Worm (Caenorhabditis elegans): Measurements from ENCODE around the gene pqn-62.

DNA sequence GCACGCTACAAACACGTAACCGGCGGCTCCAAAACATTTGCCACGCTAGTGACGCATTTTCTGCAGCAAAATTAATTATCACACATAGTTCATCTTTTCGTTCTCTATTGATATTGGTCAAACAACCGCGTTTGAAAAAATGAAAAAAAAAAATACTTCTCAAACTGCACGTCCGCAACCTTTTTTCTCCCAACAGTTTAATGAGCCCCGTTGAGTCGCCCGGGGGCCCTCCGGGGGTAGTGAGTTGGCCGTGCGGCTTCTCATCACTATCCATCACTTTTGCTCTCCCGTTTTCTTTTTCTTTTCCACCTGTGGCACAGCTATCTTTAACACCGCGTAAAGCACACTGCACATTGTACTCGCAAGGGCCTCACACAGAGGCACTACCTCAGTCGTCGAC is 13.5 kb downstream of the pqn-62 start:
- TF ChIP-seq zfp-2 (tag; optimal IDR thresholded peaks at IDR 0.05): no peak
- TF ChIP-seq zag-1 (tag; optimal IDR thresholded peaks at IDR 0.05): no peak
- TF ChIP-seq mxl-2 (GFP tag; conservative IDR thresholded peaks at IDR 0.05): no peak
- TF ChIP-seq pha-4 (GFP tag; IDR thresholded peaks at IDR 0.05): no peak
- no peak for TF ChIP-seq pha-4 (tag; optimal IDR thresholded peaks at IDR 0.05)
- TF ChIP-seq nhr-237 (tag; optimal IDR thresholded peaks at IDR 0.05): no peak
